Worm (Caenorhabditis elegans): ENCODE data around the gene sna-1.

sna-1 gene

ce11 chrV:6744774-6745173, 34.3 kb upstream of the sna-1 start, which contains the start of gene T25F10.3:
T25F10.3 (plus strand) TSS chrV:6745081.
- TF ChIP-seq him-1 (tag; optimal IDR thresholded peaks at IDR 0.05) (no peak), hmg-1.2 (GFP tag; IDR thresholded peaks at IDR 0.05) (0 out of 2 replicates have a peak, but pooled peaks have one; percentile 13)

- TF ChIP-seq cebp-1 (GFP tag; IDR thresholded peaks at IDR 0.05) (no peak), cebp-1 (tag; optimal IDR thresholded peaks at IDR 0.05) (peak; percentile 62), nfya-1 (tag; optimal IDR thresholded peaks at IDR 0.05; ENCODE audit: borderline replicate concordance, insufficient read depth) (no peak), dpl-1 (GFP tag; optimal IDR thresholded peaks at IDR 0.05) (no peak), snpc-3.4 (tag; optimal IDR thresholded peaks at IDR 0.05) (no peak)
These were observed 26.4 kb upstream of the sna-1 start for ce11 chrV:6736877-6737276.

ce11 chrV:6736108-6736507, 25.6 kb upstream of the sna-1 start:
- TF ChIP-seq pha-4 (tag; optimal IDR thresholded peaks at IDR 0.05) (no peak), ets-4 (GFP tag; optimal IDR thresholded peaks at IDR 0.05) (no peak), F52B5.7 (tag; optimal IDR thresholded peaks at IDR 0.05) (no peak), egrh-3 (GFP tag; IDR thresholded peaks at IDR 0.05) (no peak), D2030.7 (GFP tag; IDR thresholded peaks at IDR 0.05) (no peak)

ce11 chrV:6732995-6733394, 22.5 kb upstream of the sna-1 start, which contains the start of gene grl-8:
grl-8 (minus strand) TSS chrV:6733095.
- TF ChIP-seq him-1 (tag; optimal IDR thresholded peaks at IDR 0.05) (no peak), attf-6 (GFP tag; IDR thresholded peaks at IDR 0.05) (no peak), dpl-1 (GFP tag; optimal IDR thresholded peaks at IDR 0.05) (no peak), madf-8 (GFP tag; conservative IDR thresholded peaks at IDR 0.05) (no peak), bed-1 (GFP tag; IDR thresholded peaks at IDR 0.05) (no peak), nhr-27 (tag; optimal IDR thresholded peaks at IDR 0.05) (no peak), ztf-26 (tag; optimal IDR thresholded peaks at IDR 0.05) (no peak), repo-1 (tag; optimal IDR thresholded peaks at IDR 0.05) (no peak), rcor-1 (GFP tag; IDR thresholded peaks at IDR 0.05) (no peak), hmg-20 (GFP tag; IDR thresholded peaks at IDR 0.05) (no peak)

ce11 chrV:6731594-6731993, 21.1 kb upstream of the sna-1 start, which contains the start of gene grl-9:
grl-9 (minus strand) TSS chrV:6731694.
- no peak for TF ChIP-seq repo-1 (tag; optimal IDR thresholded peaks at IDR 0.05)
- TF ChIP-seq nhr-27 (tag; optimal IDR thresholded peaks at IDR 0.05) = no peak
- no peak for TF ChIP-seq Y53G8AR.9 (GFP tag; conservative IDR thresholded peaks at IDR 0.05)
- no peak for TF ChIP-seq xnd-1 (tag; optimal IDR thresholded peaks at IDR 0.05)
- no peak for TF ChIP-seq egrh-3 (GFP tag; IDR thresholded peaks at IDR 0.05)
- TF ChIP-seq hsf-1 (GFP tag; IDR thresholded peaks at IDR 0.05) = no peak
- TF ChIP-seq mxl-1 (tag; optimal IDR thresholded peaks at IDR 0.05) = no peak
- no peak for TF ChIP-seq F57C9.4 (tag; optimal IDR thresholded peaks at IDR 0.05)
- no peak for TF ChIP-seq T07F8.4 (tag; optimal IDR thresholded peaks at IDR 0.05)
- no peak for TF ChIP-seq hlh-12 (tag; optimal IDR thresholded peaks at IDR 0.05)
- TF ChIP-seq dox-1 (GFP tag; IDR thresholded peaks at IDR 0.05) = no peak
- no peak for TF ChIP-seq tbp1 (GFP tag; optimal IDR thresholded peaks at IDR 0.05)
- no peak for TF ChIP-seq lsy-27 (tag; optimal IDR thresholded peaks at IDR 0.05; ENCODE audit: borderline replicate concordance, insufficient read depth)
- no peak for TF ChIP-seq aptf-2 (GFP tag; conservative IDR thresholded peaks at IDR 0.05)

ce11 chrV:6727222-6727621, 16.7 kb upstream of the sna-1 start, which contains the start of gene ZC487.1:
ZC487.1 (plus strand) TSS chrV:6727522.
- TF ChIP-seq hlh-12 (tag; optimal IDR thresholded peaks at IDR 0.05) (no peak), akir-1 (GFP tag; optimal IDR thresholded peaks at IDR 0.05) (no peak), bed-2 (GFP tag; IDR thresholded peaks at IDR 0.05) (no peak), cebp-2 (GFP tag; IDR thresholded peaks at IDR 0.05) (no peak), cebp-1 (GFP tag; IDR thresholded peaks at IDR 0.05) (no peak), cebp-1 (tag; optimal IDR thresholded peaks at IDR 0.05) (no peak), attf-3 (GFP tag; conservative IDR thresholded peaks at IDR 0.05) (no peak), ztf-28 (GFP tag; IDR thresholded peaks at IDR 0.05) (no peak), lin-40 (tag; optimal IDR thresholded peaks at IDR 0.05) (no peak), somi-1 (GFP tag; optimal IDR thresholded peaks at IDR 0.05) (no peak), atf-7 (tag; optimal IDR thresholded peaks at IDR 0.05) (no peak)

All from whole organism, young adult.